Worm (Caenorhabditis elegans): ENCODE results near the gene idpb-2.

- TF ChIP-seq lag-1 (GFP tag; IDR thresholded peaks at IDR 0.05) (no peak), attf-5 (GFP tag; optimal IDR thresholded peaks at IDR 0.05) (no peak), athp-1 (tag; optimal IDR thresholded peaks at IDR 0.05) (no peak), pha-4 (tag; optimal IDR thresholded peaks at IDR 0.05) (no peak)
Measured at ce11 chrII:5060719-5061118, 8.7 kb downstream of the idpb-2 start, which contains the start of gene pho-12.

Data from whole organism, young adult.